Fruit fly (Drosophila melanogaster): ENCODE data around the gene Cyp313a4.

- no peak for TF ChIP-seq Snoo (tag; optimal IDR thresholded peaks at IDR 0.05)
- no peak for TF ChIP-seq CG14655 (GFP tag; optimal IDR thresholded peaks at IDR 0.05)
- TF ChIP-seq CG10348 (GFP tag; IDR thresholded peaks at IDR 0.05) = no peak
- no peak for TF ChIP-seq Ets98B (GFP tag; IDR thresholded peaks at IDR 0.05)
- TF ChIP-seq CG32121 (GFP tag; IDR thresholded peaks at IDR 0.05) = no peak
- no peak for TF ChIP-seq CG17806 (tag; optimal IDR thresholded peaks at IDR 0.05)
- TF ChIP-seq Pif1A (GFP tag; optimal IDR thresholded peaks at IDR 0.05) = no peak
- TF ChIP-seq Pif1B (GFP tag; optimal IDR thresholded peaks at IDR 0.05) = no peak
These were observed 7.7 kb upstream of the Cyp313a4 start, which contains the start of gene kar for dm6 chr3R:12688672-12689417.
